Fruit fly (Drosophila melanogaster): Measurements from ENCODE around the gene CG8541.

The CG8541 gene

dm6 chr3L:7471259-7471658, at the start of gene CG8541:
TSS of gene CG8541 (plus strand) at chr3L:7471559.
- TF ChIP-seq noc (tag; optimal IDR thresholded peaks at IDR 0.05), result no peak

- no peak for TF ChIP-seq noc (tag; optimal IDR thresholded peaks at IDR 0.05)
Observed at dm6 chr3L:7422578-7422977, 48.8 kb upstream of the CG8541 start.

- no peak for TF ChIP-seq noc (tag; optimal IDR thresholded peaks at IDR 0.05)
Observed at dm6 chr3L:7423517-7423916, 47.8 kb upstream of the CG8541 start, which contains the start of gene CG42458. TSS of gene CG42458 (plus strand) at chr3L:7423827.

- TF ChIP-seq noc (tag; optimal IDR thresholded peaks at IDR 0.05), result no peak
Observed at dm6 chr3L:7432265-7432664, 39.1 kb upstream of the CG8541 start.

- no peak for TF ChIP-seq noc (tag; optimal IDR thresholded peaks at IDR 0.05)
Observed at dm6 chr3L:7432811-7433324, 38.5 kb upstream of the CG8541 start.

- no peak for TF ChIP-seq noc (tag; optimal IDR thresholded peaks at IDR 0.05)
Observed at dm6 chr3L:7433325-7433827, 38.0 kb upstream of the CG8541 start.

- no peak for TF ChIP-seq noc (tag; optimal IDR thresholded peaks at IDR 0.05)
Observed at dm6 chr3L:7434198-7434597, 37.2 kb upstream of the CG8541 start.

- peak; percentile 60 for TF ChIP-seq noc (tag; optimal IDR thresholded peaks at IDR 0.05)
Observed at dm6 chr3L:7434715-7435653, 36.4 kb upstream of the CG8541 start, which contains the start of gene Rac2. TSS of gene Rac2 (minus strand) at chr3L:7435190.

- TF ChIP-seq noc (tag; optimal IDR thresholded peaks at IDR 0.05), result no peak
Observed at dm6 chr3L:7437366-7437765, 34.0 kb upstream of the CG8541 start, which contains the start of gene CG14835. TSS of gene CG14835 (minus strand) at chr3L:7437466.

dm6 chr3L:7439305-7439704, 32.1 kb upstream of the CG8541 start, which contains the start of gene sphinx1:
TSS of gene sphinx1 (minus strand) at chr3L:7439405.
- no peak for TF ChIP-seq noc (tag; optimal IDR thresholded peaks at IDR 0.05)

dm6 chr3L:7440633-7441032, 30.7 kb upstream of the CG8541 start, which contains the start of gene sphinx2:
TSS of gene sphinx2 (minus strand) at chr3L:7440733.
- TF ChIP-seq noc (tag; optimal IDR thresholded peaks at IDR 0.05), result no peak

- TF ChIP-seq noc (tag; optimal IDR thresholded peaks at IDR 0.05), result no peak
Observed at dm6 chr3L:7449097-7449496, 22.3 kb upstream of the CG8541 start.

dm6 chr3L:7450553-7450952, 20.8 kb upstream of the CG8541 start, which contains the start of gene CG33278:
TSS of gene CG33278 (plus strand) at chr3L:7450853.
- TF ChIP-seq noc (tag; optimal IDR thresholded peaks at IDR 0.05), result no peak

- TF ChIP-seq noc (tag; optimal IDR thresholded peaks at IDR 0.05), result no peak
Observed at dm6 chr3L:7455849-7456248, 15.5 kb upstream of the CG8541 start, which contains the start of gene ppk26. TSS of gene ppk26 (plus strand) at chr3L:7456149.

- no peak for TF ChIP-seq noc (tag; optimal IDR thresholded peaks at IDR 0.05)
Observed at dm6 chr3L:7465209-7465608, 6.2 kb upstream of the CG8541 start, which contains the start of the genes CG42660, CG42661 and Tsp66A. TSS of gene CG42660 (plus strand) at chr3L:7465509. TSS of gene CG42661 (plus strand) at chr3L:7465509. TSS of gene Tsp66A (plus strand) at chr3L:7465509.

dm6 chr3L:7470202-7470601, 1.2 kb upstream of the CG8541 start, which contains the start of gene CG8543:
TSS of gene CG8543 (minus strand) at chr3L:7470302.
- TF ChIP-seq noc (tag; optimal IDR thresholded peaks at IDR 0.05), result no peak
